Worm (Caenorhabditis elegans): ENCODE measurements around the gene alh-10.

Gene alh-10

ce11 chrX:7177341-7177740 lies 33.9 kb upstream of the alh-10 start, which contains the start of gene F43E12.1 (continued):
- no peak for TF ChIP-seq ekl-4 (GFP tag; IDR thresholded peaks at IDR 0.05)

DNA sequence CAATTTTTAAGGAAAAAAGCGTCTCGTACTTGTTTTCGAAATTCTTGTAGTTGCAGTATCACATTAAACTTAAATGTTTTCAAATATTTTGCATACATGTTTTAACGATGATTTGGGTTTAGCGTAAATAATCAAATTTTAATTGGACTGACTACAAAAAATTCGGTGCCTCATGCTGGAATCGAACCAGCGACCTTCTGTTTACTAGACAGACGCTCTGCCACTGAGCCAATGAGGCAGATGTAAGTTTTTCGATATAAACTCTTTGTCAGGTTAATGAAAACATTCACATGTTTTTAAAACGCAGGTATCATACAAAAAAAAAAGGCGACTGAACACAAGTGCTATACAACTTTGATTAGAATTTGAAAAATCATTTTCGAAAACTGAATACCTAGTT lies 33.4 kb upstream of the alh-10 start:
- 0 out of 2 replicates have a peak, but pooled peaks have one; percentile 32 for TF ChIP-seq ztf-25 (GFP tag; IDR thresholded peaks at IDR 0.05)
- TF ChIP-seq sdz-38 (tag; optimal IDR thresholded peaks at IDR 0.05), result no peak
- no peak for TF ChIP-seq lsl-1 (GFP tag; optimal IDR thresholded peaks at IDR 0.05)
- TF ChIP-seq Y79H2A.3 (GFP tag; conservative IDR thresholded peaks at IDR 0.05), result no peak
- no peak for TF ChIP-seq attf-3 (GFP tag; conservative IDR thresholded peaks at IDR 0.05)
- TF ChIP-seq efl-1 (GFP tag; optimal IDR thresholded peaks at IDR 0.05), result no peak
- no peak for TF ChIP-seq K11D2.4 (GFP tag; IDR thresholded peaks at IDR 0.05)
- no peak for TF ChIP-seq F37B4.10 (GFP tag; IDR thresholded peaks at IDR 0.05)
- TF ChIP-seq Y53F4B.3 (GFP tag; IDR thresholded peaks at IDR 0.05), result no peak
- no peak for TF ChIP-seq Y67H2A.10 (GFP tag; conservative IDR thresholded peaks at IDR 0.05)
- TF ChIP-seq B0035.1 (tag; optimal IDR thresholded peaks at IDR 0.05), result no peak
- peak; percentile 77 for TF ChIP-seq him-1 (tag; optimal IDR thresholded peaks at IDR 0.05)
- no peak for TF ChIP-seq repo-1 (tag; optimal IDR thresholded peaks at IDR 0.05)
- no peak for TF ChIP-seq hrde-1 (tag; optimal IDR thresholded peaks at IDR 0.05; ENCODE audit: borderline replicate concordance)
- no peak for TF ChIP-seq let-526 (GFP tag; IDR thresholded peaks at IDR 0.05)
- no peak for TF ChIP-seq unc-62 (GFP tag; optimal IDR thresholded peaks at IDR 0.05)
- TF ChIP-seq madf-3 (GFP tag; IDR thresholded peaks at IDR 0.05), result no peak
- no peak for TF ChIP-seq somi-1 (GFP tag; optimal IDR thresholded peaks at IDR 0.05)
- TF ChIP-seq fkh-3 (tag; optimal IDR thresholded peaks at IDR 0.05), result no peak
- TF ChIP-seq dpl-1 (GFP tag; optimal IDR thresholded peaks at IDR 0.05), result no peak
- TF ChIP-seq snpc-1.3 (tag; optimal IDR thresholded peaks at IDR 0.05; ENCODE audit: insufficient read depth), result peak; percentile 54
- no peak for TF ChIP-seq sea-2 (GFP tag; IDR thresholded peaks at IDR 0.05)
- TF ChIP-seq ccch-3 (GFP tag; optimal IDR thresholded peaks at IDR 0.05), result no peak
- no peak for TF ChIP-seq cebp-2 (GFP tag; IDR thresholded peaks at IDR 0.05)
- TF ChIP-seq F33H1.4 (GFP tag; IDR thresholded peaks at IDR 0.05), result no peak
- TF ChIP-seq ekl-4 (GFP tag; IDR thresholded peaks at IDR 0.05), result no peak
- 0 out of 2 replicates have a peak, but pooled peaks have one; percentile 10 for TF ChIP-seq attf-6 (GFP tag; IDR thresholded peaks at IDR 0.05)
- no peak for TF ChIP-seq lin-54 (GFP tag; optimal IDR thresholded peaks at IDR 0.05)
- TF ChIP-seq madf-8 (GFP tag; conservative IDR thresholded peaks at IDR 0.05), result no peak
- TF ChIP-seq F52B5.7 (tag; optimal IDR thresholded peaks at IDR 0.05), result no peak
- TF ChIP-seq ztf-22 (GFP tag; optimal IDR thresholded peaks at IDR 0.05), result no peak
- TF ChIP-seq nfya-1 (tag; optimal IDR thresholded peaks at IDR 0.05; ENCODE audit: borderline replicate concordance, insufficient read depth), result no peak
- TF ChIP-seq lsy-27 (tag; optimal IDR thresholded peaks at IDR 0.05; ENCODE audit: borderline replicate concordance, insufficient read depth), result no peak
- TF ChIP-seq ceh-58 (GFP tag; IDR thresholded peaks at IDR 0.05), result no peak
- peak; percentile 70 for TF ChIP-seq ZK185.1 (tag; optimal IDR thresholded peaks at IDR 0.05; ENCODE audit: poor library complexity, severe bottlenecking)
- no peak for TF ChIP-seq tlf-1 (GFP tag; optimal IDR thresholded peaks at IDR 0.05)
- TF ChIP-seq let-607 (tag; optimal IDR thresholded peaks at IDR 0.05), result peak in 1 of 2 experiments; percentile 11
- no peak for TF ChIP-seq egl-18 (GFP tag; IDR thresholded peaks at IDR 0.05)
- no peak for TF ChIP-seq B0019.2 (GFP tag; conservative IDR thresholded peaks at IDR 0.05)
- no peak for TF ChIP-seq xnd-1 (tag; optimal IDR thresholded peaks at IDR 0.05)
- no peak for TF ChIP-seq athp-1 (tag; optimal IDR thresholded peaks at IDR 0.05)
- TF ChIP-seq rec-8 (tag; optimal IDR thresholded peaks at IDR 0.05), result peak in 1 of 2 experiments; percentile 20
- peak; percentile 83 for TF ChIP-seq rpc-1 (optimal IDR thresholded peaks at IDR 0.05)
- peak; percentile 95 for TF ChIP-seq rpc-1 (tag; optimal IDR thresholded peaks at IDR 0.05)
- TF ChIP-seq Y95B8A.8 (GFP tag; IDR thresholded peaks at IDR 0.05), result no peak
- no peak for TF ChIP-seq ceh-100 (GFP tag; IDR thresholded peaks at IDR 0.05)
- no peak for TF ChIP-seq ets-4 (GFP tag; optimal IDR thresholded peaks at IDR 0.05)
